Fruit fly (Drosophila melanogaster): Measurements from ENCODE around the gene Ibf1.

Ibf1 gene

DNA sequence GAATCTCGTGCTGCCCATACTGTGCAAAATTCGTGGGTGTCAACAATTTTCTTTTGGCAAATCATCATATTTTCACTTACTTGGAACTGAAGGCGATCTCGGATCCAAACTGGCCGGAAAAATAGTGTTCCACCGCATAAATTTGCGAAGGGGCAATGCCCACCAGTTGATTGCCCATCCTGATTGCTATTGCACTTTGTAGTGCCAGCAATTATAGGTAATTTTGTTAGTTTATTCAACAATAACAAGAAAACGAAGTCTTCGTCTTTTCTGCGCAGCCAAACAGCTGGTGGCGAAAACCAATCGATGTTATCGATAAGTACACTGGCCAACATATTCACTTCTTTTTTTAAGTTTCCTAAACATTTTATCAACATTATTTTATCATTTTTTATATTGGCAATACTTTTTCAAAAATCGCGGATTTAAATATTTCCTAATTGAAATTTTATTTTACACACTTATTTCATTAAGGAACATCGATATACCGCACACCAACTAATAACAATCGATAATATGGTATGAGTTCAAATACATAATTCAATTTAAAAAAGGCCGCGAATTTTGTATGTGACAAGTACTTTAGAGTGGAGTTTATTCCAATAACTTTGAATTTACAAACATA is 13.1 kb upstream of the Ibf1 start, which contains the start of gene Vps15 (continued):
- TF ChIP-seq wor (GFP tag; IDR thresholded peaks at IDR 0.05) (no peak; the same call in 1 of the 2 replicates), CG4328 (GFP tag; optimal IDR thresholded peaks at IDR 0.05) (peak; percentile 2), Stat92E (GFP tag; optimal IDR thresholded peaks at IDR 0.05) (peak in 1 of 3 experiments; percentile 77), luna (GFP tag; optimal IDR thresholded peaks at IDR 0.05) (peak; percentile 24), CG33213 (GFP tag; optimal IDR thresholded peaks at IDR 0.05) (peak; percentile 32), amos (GFP tag; IDR thresholded peaks at IDR 0.05; ENCODE audit: partially characterized antibody) (peak; percentile 74; the same call in 1 of the 2 replicates), Dbx (GFP tag; IDR thresholded peaks at IDR 0.05) (peak; percentile 75; the same call in 2 of the 3 replicates), Mes4 (GFP tag; optimal IDR thresholded peaks at IDR 0.05) (peak; percentile 68), CG14441 (GFP tag; IDR thresholded peaks at IDR 0.05) (peak; percentile 44), zfh2 (GFP tag; optimal IDR thresholded peaks at IDR 0.05) (peak; percentile 37), lmd (GFP tag; IDR thresholded peaks at IDR 0.05) (peak; percentile 59), lola (GFP tag; optimal IDR thresholded peaks at IDR 0.05) (peak in 1 of 3 experiments; percentile 77), Tbp (GFP tag; optimal IDR thresholded peaks at IDR 0.05) (no peak), CG2202 (tag; optimal IDR thresholded peaks at IDR 0.05) (peak; percentile 35), Xrp1 (GFP tag; IDR thresholded peaks at IDR 0.05) (peak; percentile 85), peb (GFP tag; IDR thresholded peaks at IDR 0.05) (peak; percentile 62; the same call in 1 of the 2 replicates), Oaz (GFP tag; IDR thresholded peaks at IDR 0.05) (no peak), shn (GFP tag; optimal IDR thresholded peaks at IDR 0.05) (peak; percentile 1), CG34422 (GFP tag; IDR thresholded peaks at IDR 0.05) (peak; percentile 54; the same call in 1 of the 3 replicates), CG11504 (tag; optimal IDR thresholded peaks at IDR 0.05) (peak; percentile 82), dimm (GFP tag; IDR thresholded peaks at IDR 0.05) (no peak), sob (GFP tag; IDR thresholded peaks at IDR 0.05) (peak; percentile 81), yki (optimal IDR thresholded peaks at IDR 0.05) (no peak), Med (GFP tag) (peak; percentile 93), CG13296 (GFP tag; optimal IDR thresholded peaks at IDR 0.05) (peak; percentile 81), ara (GFP tag; IDR thresholded peaks at IDR 0.05) (peak; percentile 45; the same call in 1 of the 2 replicates), CG17328 (GFP tag; IDR thresholded peaks at IDR 0.05) (peak; percentile 80), Sry-β (GFP tag; optimal IDR thresholded peaks at IDR 0.05) (no peak), trem (tag; optimal IDR thresholded peaks at IDR 0.05) (peak; percentile 92), Doc3 (GFP tag; IDR thresholded peaks at IDR 0.05; ENCODE audit: partially characterized antibody) (peak; percentile 93), CG6254 (GFP tag; optimal IDR thresholded peaks at IDR 0.05) (peak; percentile 4), CG10431 (GFP tag; optimal IDR thresholded peaks at IDR 0.05) (peak; percentile 18), CG1603 (tag; optimal IDR thresholded peaks at IDR 0.05) (peak; percentile 48), sug (tag; optimal IDR thresholded peaks at IDR 0.05) (peak; percentile 84), otp (GFP tag; IDR thresholded peaks at IDR 0.05) (no peak; the same call in 2 of the 3 replicates), schlank (tag; optimal IDR thresholded peaks at IDR 0.05) (no peak), CG8359 (GFP tag; optimal IDR thresholded peaks at IDR 0.05; ENCODE audit: borderline replicate concordance) (no peak), HmgZ (tag; optimal IDR thresholded peaks at IDR 0.05) (peak; percentile 85), aop (GFP tag; IDR thresholded peaks at IDR 0.05) (no peak), bcd (GFP tag; optimal IDR thresholded peaks at IDR 0.05) (peak; percentile 51), sna (GFP tag; IDR thresholded peaks at IDR 0.05; ENCODE audit: partially characterized antibody) (peak; percentile 94), lab (GFP tag; optimal IDR thresholded peaks at IDR 0.05) (peak; percentile 85), CG11085 (GFP tag; IDR thresholded peaks at IDR 0.05) (peak; percentile 34; the same call in 1 of the 2 replicates), al (GFP tag; IDR thresholded peaks at IDR 0.05) (peak; percentile 75), CG16813 (GFP tag; IDR thresholded peaks at IDR 0.05; ENCODE audit: partially characterized antibody) (peak; percentile 82), MBD-R2 (GFP tag; IDR thresholded peaks at IDR 0.05) (peak; percentile 73), z (GFP tag; IDR thresholded peaks at IDR 0.05) (no peak), Adf1 (GFP tag; IDR thresholded peaks at IDR 0.05) (no peak), gem (tag; optimal IDR thresholded peaks at IDR 0.05) (peak; percentile 93), CG7786 (GFP tag; optimal IDR thresholded peaks at IDR 0.05) (peak; percentile 44)
